Worm (Caenorhabditis elegans): Measurements from ENCODE around the gene C39D10.1.

Gene C39D10.1

ce11 chrX:7873350-7873749 is 33.4 kb upstream of the C39D10.1 start:
- TF ChIP-seq unc-62 (GFP tag; optimal IDR thresholded peaks at IDR 0.05 in 1 of 2) (peak in 1 of 2 experiments; percentile 51), unc-62 (tag; optimal IDR thresholded peaks at IDR 0.05) (no peak), lim-7 (GFP tag; IDR thresholded peaks at IDR 0.05) (no peak)

DNA sequence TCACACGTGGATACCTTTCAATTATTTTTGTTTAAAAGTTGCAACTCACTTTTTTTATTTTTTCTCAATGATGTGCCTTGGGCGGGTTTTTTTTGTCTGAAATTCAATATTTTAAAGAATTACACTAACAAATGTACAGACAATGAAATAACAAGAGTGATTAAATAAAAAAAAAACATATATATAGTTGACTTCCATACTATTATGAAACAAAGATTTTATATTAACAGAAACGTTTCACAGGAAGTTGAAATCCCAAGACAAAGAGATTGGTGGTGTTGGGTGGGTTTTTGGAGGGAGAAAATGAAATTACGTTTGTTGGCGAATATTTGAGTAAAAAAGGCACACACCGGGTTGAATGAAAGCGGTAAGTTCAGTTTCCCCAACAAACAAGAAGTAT is 30.9 kb upstream of the C39D10.1 start, which contains the start of gene cca-1:
Gene cca-1 (minus strand): TSS at position 101 of the 400 bp plus-strand sequence.
- TF ChIP-seq dmd-9 (GFP tag; IDR thresholded peaks at IDR 0.05), result no peak
- TF ChIP-seq saeg-2 (GFP tag; IDR thresholded peaks at IDR 0.05), result no peak
- no peak for TF ChIP-seq ceh-82 (tag; optimal IDR thresholded peaks at IDR 0.05)
- TF ChIP-seq lin-15B (tag; optimal IDR thresholded peaks at IDR 0.05), result no peak
- TF ChIP-seq rbr-2 (tag; optimal IDR thresholded peaks at IDR 0.05), result no peak
- TF ChIP-seq cey-2 (tag; optimal IDR thresholded peaks at IDR 0.05; ENCODE audit: borderline replicate concordance, insufficient read depth), result no peak
- TF ChIP-seq nhr-6 (tag; optimal IDR thresholded peaks at IDR 0.05), result no peak
- no peak for TF ChIP-seq daf-8 (GFP tag; IDR thresholded peaks at IDR 0.05)
- no peak for TF ChIP-seq zfp-3 (GFP tag; conservative IDR thresholded peaks at IDR 0.05)
- no peak for TF ChIP-seq nhr-237 (tag; optimal IDR thresholded peaks at IDR 0.05)
- TF ChIP-seq fkh-10 (GFP tag; optimal IDR thresholded peaks at IDR 0.05), result no peak

ce11 chrX:7880848-7881247 is 25.9 kb upstream of the C39D10.1 start, which contains the start of gene C39D10.8:
Gene C39D10.8, minus strand, starts transcription at chrX:7880948.
- TF ChIP-seq Y48G9A.11 (GFP tag; IDR thresholded peaks at IDR 0.05), result no peak
- TF ChIP-seq unc-62 (GFP tag; optimal IDR thresholded peaks at IDR 0.05 in 1 of 2), result peak in 1 of 2 experiments; percentile 29
- no peak for TF ChIP-seq unc-62 (tag; optimal IDR thresholded peaks at IDR 0.05)

DNA sequence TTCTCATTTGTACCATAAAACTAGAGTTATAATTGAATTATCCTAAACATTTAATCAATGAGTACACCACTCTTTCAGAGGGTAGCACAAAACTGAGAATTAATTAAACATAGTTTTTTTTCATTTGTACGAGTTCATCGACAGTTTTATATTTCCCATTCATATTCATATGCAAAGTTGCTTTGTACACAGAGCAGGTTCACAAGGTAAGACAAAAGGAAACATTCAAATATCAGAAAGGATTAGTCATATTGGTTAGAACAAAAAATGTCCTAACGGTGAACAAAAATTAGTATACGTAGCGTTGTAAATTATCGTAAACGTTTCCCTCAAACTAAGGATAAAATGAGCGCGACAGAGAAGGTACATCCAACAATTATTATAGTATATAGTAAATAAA is 25.5 kb upstream of the C39D10.1 start:
- TF ChIP-seq unc-62 (GFP tag; optimal IDR thresholded peaks at IDR 0.05 in 1 of 2) (peak in 1 of 2 experiments; percentile 15), unc-62 (tag; optimal IDR thresholded peaks at IDR 0.05) (no peak), nhr-28 (tag; optimal IDR thresholded peaks at IDR 0.05) (no peak), aha-1 (tag) (peak; percentile 82), nhr-6 (tag; optimal IDR thresholded peaks at IDR 0.05) (peak; percentile 75)

ce11 chrX:7883994-7884393 is 22.8 kb upstream of the C39D10.1 start, which contains the start of gene pcyt-2.2:
Gene pcyt-2.2, plus strand, starts transcription at chrX:7884294.
- peak in 1 of 2 experiments; percentile 47 for TF ChIP-seq daf-16 (GFP tag; optimal IDR thresholded peaks at IDR 0.05)
- TF ChIP-seq daf-16 (tag; optimal IDR thresholded peaks at IDR 0.05), result no peak
- no peak for TF ChIP-seq Y105C5A.15 (GFP tag; IDR thresholded peaks at IDR 0.05)

DNA sequence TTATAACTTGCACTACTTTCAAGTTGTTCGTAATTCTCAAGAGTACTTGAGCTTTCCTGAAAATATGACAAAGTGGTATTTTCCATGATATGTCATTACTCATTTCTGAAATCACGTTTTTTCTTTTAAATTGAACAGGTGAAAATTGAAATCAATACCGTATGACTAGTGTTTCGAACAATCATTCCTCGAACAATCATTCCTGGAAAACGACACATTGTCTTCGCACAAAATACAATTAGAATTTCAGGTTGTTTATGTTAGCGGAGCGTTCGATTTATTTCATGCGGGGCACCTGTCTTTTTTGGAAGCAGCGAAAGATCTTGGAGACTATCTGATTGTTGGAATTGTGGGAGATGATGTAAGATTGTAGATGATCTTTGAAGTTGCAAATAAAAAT is 20.6 kb upstream of the C39D10.1 start:
- TF ChIP-seq unc-62 (GFP tag; optimal IDR thresholded peaks at IDR 0.05 in 1 of 2), result peak in 1 of 2 experiments; percentile 63
- no peak for TF ChIP-seq unc-62 (tag; optimal IDR thresholded peaks at IDR 0.05)
- no peak for TF ChIP-seq D1046.2 (GFP tag; IDR thresholded peaks at IDR 0.05)
- no peak for TF ChIP-seq zip-2 (tag; optimal IDR thresholded peaks at IDR 0.05)
- TF ChIP-seq aha-1 (tag), result peak; percentile 23
- no peak for TF ChIP-seq F44E2.7 (GFP tag; IDR thresholded peaks at IDR 0.05)

DNA sequence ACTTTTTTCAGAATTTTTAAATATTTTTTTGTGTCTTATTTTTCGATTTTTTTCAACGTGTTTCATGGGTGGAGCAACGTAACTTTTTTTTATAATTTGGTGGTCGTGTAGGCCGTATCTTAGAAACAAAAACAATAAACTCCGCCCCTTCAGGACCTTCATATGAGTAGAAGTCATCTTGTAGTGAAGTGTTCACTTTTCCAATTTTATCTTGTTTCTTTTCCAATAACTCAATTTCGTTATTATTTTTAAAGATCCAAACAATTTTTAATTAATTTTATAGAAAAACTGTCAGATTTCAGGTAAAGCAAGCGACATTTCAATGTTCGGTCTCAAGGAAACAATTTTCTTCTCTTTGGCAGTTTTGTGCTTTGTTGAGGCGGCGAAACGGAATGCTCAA is 17.8 kb upstream of the C39D10.1 start, which contains the start of gene C39D10.2:
Gene C39D10.2 (plus strand): TSS at position 301 of the 400 bp plus-strand sequence.
- TF ChIP-seq fos-1 (tag; optimal IDR thresholded peaks at IDR 0.05), result no peak
- no peak for TF ChIP-seq mxl-3 (GFP tag; optimal IDR thresholded peaks at IDR 0.05)
- no peak for TF ChIP-seq ceh-32 (tag; optimal IDR thresholded peaks at IDR 0.05; ENCODE audit: poor library complexity)
- no peak for TF ChIP-seq jun-1 (tag; optimal IDR thresholded peaks at IDR 0.05)
- TF ChIP-seq nhr-28 (tag; optimal IDR thresholded peaks at IDR 0.05), result no peak
- no peak for TF ChIP-seq snpc-1.2 (GFP tag; IDR thresholded peaks at IDR 0.05)
- TF ChIP-seq nhr-25 (tag; optimal IDR thresholded peaks at IDR 0.05; ENCODE audit: borderline replicate concordance, insufficient read depth), result no peak
- no peak for TF ChIP-seq hmg-1.1 (GFP tag; IDR thresholded peaks at IDR 0.05)
- TF ChIP-seq F26F4.8 (GFP tag; conservative IDR thresholded peaks at IDR 0.05), result no peak
- no peak for TF ChIP-seq attf-4 (tag; optimal IDR thresholded peaks at IDR 0.05)
- TF ChIP-seq nhr-41 (GFP tag; IDR thresholded peaks at IDR 0.05), result no peak
- no peak for TF ChIP-seq hlh-11 (tag; optimal IDR thresholded peaks at IDR 0.05)
- TF ChIP-seq skn-1 (tag; optimal IDR thresholded peaks at IDR 0.05), result no peak
- no peak for TF ChIP-seq vab-7 (GFP tag; IDR thresholded peaks at IDR 0.05)
- no peak for TF ChIP-seq lin-15B (tag; optimal IDR thresholded peaks at IDR 0.05)
- no peak for TF ChIP-seq ZK546.5 (tag; optimal IDR thresholded peaks at IDR 0.05)
- no peak for TF ChIP-seq rbr-2 (tag; optimal IDR thresholded peaks at IDR 0.05)
